Worm (Caenorhabditis elegans) whole organism, midembryonic: ENCODE results near the gene R02D5.6.

Source experiments
- flt-1 ChIP-seq: fragments of 200-800 bp; sonication (Bioruptor generic); IDR thresholded peaks from 2 replicates; pipeline ENCODE4 v1.3.6; 2022; ENCODE audit warnings: missing genetic modification characterization, missing compliant biosample characterization
- klf-2 ChIP-seq: fragments of 200-800 bp; sonication (Bioruptor generic); conservative IDR thresholded peaks from 2 replicates; pipeline ENCODE4 v1.3.6; 2022; ENCODE audit warnings: missing genetic modification reagents, missing genetic modification characterization, missing compliant biosample characterization
- ref-1 ChIP-seq: fragments of 200-800 bp; sonication (Bioruptor generic); conservative IDR thresholded peaks from 2 replicates; pipeline ENCODE4 v1.3.6; 2022; ENCODE audit warnings: missing genetic modification reagents, missing genetic modification characterization, missing compliant biosample characterization
- tab-1 ChIP-seq: fragments of 200-800 bp; sonication (Bioruptor generic); IDR thresholded peaks from 2 replicates; pipeline ENCODE4 v1.3.6; 2022; ENCODE audit warnings: missing genetic modification characterization, missing compliant biosample characterization
- ztf-23 ChIP-seq: fragments of 200-800 bp; sonication (Bioruptor generic); IDR thresholded peaks from 2 replicates; pipeline ENCODE4 v1.3.6; 2022; ENCODE audit warnings: missing genetic modification reagents, missing genetic modification characterization, missing compliant biosample characterization

ce11 chrV:14532374-14532773 lies 14.5 kb upstream of the R02D5.6 start:
- no peak for TF ChIP-seq ztf-23 (GFP tag; lab: Robert Waterston, UW)
- TF ChIP-seq klf-2 = no peak
- no peak for TF ChIP-seq ref-1 (GFP tag; lab: Robert Waterston, UW)
- no peak for TF ChIP-seq tab-1 (GFP tag; lab: Robert Waterston, UW)
- TF ChIP-seq flt-1 (GFP tag; lab: Robert Waterston, UW) = no peak
